Worm (Caenorhabditis elegans) whole organism, young adult: Measurements from ENCODE around the gene irld-61.
A peak's percentile ranks its signal among the peaks of the same experiment; 100 is the strongest.

Experiments used
- B0035.1 ChIP-seq: sonication (generic microtip); optimal IDR thresholded peaks from 2 replicates; lab custom pipeline; 2016; ENCODE audit warnings: missing genetic modification characterization, mild to moderate bottlenecking, missing compliant biosample characterization, missing genotype, missing genetic modification reagents
- C06A6.2 ChIP-seq: fragments of 200-800 bp; sonication (Bioruptor generic); conservative IDR thresholded peaks from 2 replicates; pipeline ENCODE4 v1.3.6; 2022; ENCODE audit warnings: missing genetic modification characterization, missing compliant biosample characterization
- D2030.7 ChIP-seq: fragments of 200-800 bp; sonication (Bioruptor generic); IDR thresholded peaks from 2 replicates; pipeline ENCODE4 v1.3.6; 2022; ENCODE audit warnings: missing genetic modification reagents, missing genetic modification characterization, missing compliant biosample characterization
- F22D6.2 ChIP-seq: sonication (generic microtip); optimal IDR thresholded peaks from 2 replicates; lab custom pipeline; 2016; ENCODE audit warnings: mild to moderate bottlenecking, missing genetic modification characterization, missing compliant biosample characterization
- F23B12.7 ChIP-seq: sonication (generic microtip); optimal IDR thresholded peaks from 2 replicates; lab custom pipeline; 2017; ENCODE audit warnings: missing genetic modification characterization, mild to moderate bottlenecking, missing compliant biosample characterization, antibody characterized with exemption, moderate library complexity; ENCODE audit not compliant: insufficient read depth
- F55B11.4 ChIP-seq: sonication (generic microtip); optimal IDR thresholded peaks from 2 replicates; lab custom pipeline; 2016; ENCODE audit warnings: missing compliant biosample characterization, missing genetic modification characterization, borderline replicate concordance; ENCODE audit not compliant: insufficient read depth
- K12H6.12 ChIP-seq: fragments of 200-800 bp; sonication (Bioruptor generic); optimal IDR thresholded peaks from 2 replicates; lab custom pipeline; 2018; ENCODE audit warnings: mild to moderate bottlenecking, missing genetic modification characterization, missing compliant biosample characterization
- T26A5.8 ChIP-seq: sonication (generic microtip); optimal IDR thresholded peaks from 2 replicates; lab custom pipeline; 2016; ENCODE audit warnings: missing genetic modification characterization, missing compliant biosample characterization
- Y53G8AR.9 ChIP-seq: fragments of 200-800 bp; sonication (Bioruptor generic); conservative IDR thresholded peaks from 2 replicates; pipeline ENCODE4 v1.3.6; 2022; ENCODE audit warnings: missing genetic modification reagents, missing genetic modification characterization, missing compliant biosample characterization
- Y79H2A.3 ChIP-seq: fragments of 200-800 bp; sonication (Bioruptor generic); conservative IDR thresholded peaks from 2 replicates; pipeline ENCODE4 v1.3.6; 2022; ENCODE audit warnings: missing genetic modification reagents, missing genetic modification characterization, missing compliant biosample characterization
- Y95B8A.8 ChIP-seq: fragments of 200-800 bp; sonication (Bioruptor generic); IDR thresholded peaks from 2 replicates; pipeline ENCODE4 v1.3.6; 2022; ENCODE audit warnings: missing genetic modification reagents, missing genetic modification characterization, missing compliant biosample characterization
- aptf-3 ChIP-seq: fragments of 200-800 bp; sonication (Bioruptor generic); IDR thresholded peaks from 2 replicates; pipeline ENCODE4 v1.3.6; 2022; ENCODE audit warnings: missing genetic modification characterization, missing compliant biosample characterization
- bed-2 ChIP-seq: fragments of 200-800 bp; sonication (Bioruptor generic); IDR thresholded peaks from 2 replicates; pipeline ENCODE4 v1.3.6; 2022; ENCODE audit warnings: missing genetic modification reagents, missing genetic modification characterization, missing compliant biosample characterization
- ccch-3 ChIP-seq: fragments of 200-800 bp; sonication (Bioruptor generic); optimal IDR thresholded peaks from 2 replicates; lab custom pipeline; 2018; ENCODE audit warnings: mild to moderate bottlenecking, missing genetic modification characterization, missing compliant biosample characterization
- cebp-1 ChIP-seq, 2 experiments: fragments of 200-800 bp in 1 of 2; sonication (Bioruptor generic) in 1 of 2; sonication (generic microtip) in 1 of 2; IDR thresholded peaks in 1 of 2; optimal IDR thresholded peaks in 1 of 2; 2 replicates each; pipeline versions ENCODE4 v1.3.6 to Lab custom; 2017 to 2022; ENCODE audit warnings: missing compliant biosample characterization in 2 of 2, missing genetic modification characterization in 2 of 2, mild to moderate bottlenecking in 1 of 2, missing genetic modification reagents in 1 of 2, moderate library complexity in 1 of 2
- cebp-2 ChIP-seq: fragments of 200-800 bp; sonication (Bioruptor generic); IDR thresholded peaks from 2 replicates; pipeline ENCODE4 v1.3.6; 2022; ENCODE audit warnings: missing genetic modification characterization, missing compliant biosample characterization
- ceh-79 ChIP-seq: sonication (generic microtip); optimal IDR thresholded peaks from 2 replicates; lab custom pipeline; 2017; ENCODE audit warnings: mild to moderate bottlenecking, missing genetic modification characterization, missing compliant biosample characterization
- ceh-91 ChIP-seq: fragments of 200-800 bp; sonication (Bioruptor generic); IDR thresholded peaks from 2 replicates; pipeline ENCODE4 v1.3.6; 2022; ENCODE audit warnings: missing genetic modification reagents, missing genetic modification characterization, missing compliant biosample characterization
- die-1 ChIP-seq: sonication (generic microtip); optimal IDR thresholded peaks from 2 replicates; lab custom pipeline; 2016; ENCODE audit warnings: missing genotype, mild to moderate bottlenecking, missing genetic modification characterization, missing compliant biosample characterization
- dpff-1 ChIP-seq: sonication (generic microtip); optimal IDR thresholded peaks from 2 replicates; lab custom pipeline; 2017; ENCODE audit warnings: mild to moderate bottlenecking, missing genetic modification characterization, missing compliant biosample characterization
- efl-1 ChIP-seq: fragments of 150-350 bp; optimal IDR thresholded peaks from 2 replicates; lab custom pipeline; 2014; ENCODE audit warnings: missing biosample characterization, missing genetic modification reagents, missing genetic modification characterization
- egl-44 ChIP-seq: fragments of 200-800 bp; sonication (Bioruptor generic); IDR thresholded peaks from 2 replicates; pipeline ENCODE4 v1.3.6; 2022; ENCODE audit warnings: missing genetic modification reagents, missing genetic modification characterization, missing compliant biosample characterization
- egrh-3 ChIP-seq: fragments of 200-800 bp; sonication (Bioruptor generic); IDR thresholded peaks from 2 replicates; pipeline ENCODE4 v1.3.6; 2022; ENCODE audit warnings: missing genetic modification reagents, missing genetic modification characterization, missing compliant biosample characterization
- him-1 ChIP-seq: sonication (generic microtip); optimal IDR thresholded peaks from 2 replicates; lab custom pipeline; 2016; ENCODE audit warnings: missing genotype, missing genetic modification reagents, missing genetic modification characterization, missing compliant biosample characterization
- lag-1 ChIP-seq: fragments of 200-800 bp; sonication (Bioruptor generic); IDR thresholded peaks from 2 replicates; pipeline ENCODE4 v1.3.6; 2022; ENCODE audit warnings: missing genetic modification reagents, missing genetic modification characterization, missing compliant biosample characterization
- lin-26 ChIP-seq: fragments of 200-800 bp; sonication (Bioruptor generic); IDR thresholded peaks from 2 replicates; pipeline ENCODE4 v1.3.6; 2022; ENCODE audit warnings: missing genetic modification reagents, missing genetic modification characterization, missing compliant biosample characterization
- lin-54 ChIP-seq: fragments of 200-800 bp; sonication (Bioruptor generic); optimal IDR thresholded peaks from 2 replicates; lab custom pipeline; 2018; ENCODE audit warnings: mild to moderate bottlenecking, missing genetic modification characterization, missing compliant biosample characterization
- lsy-27 ChIP-seq: sonication (generic microtip); optimal IDR thresholded peaks from 2 replicates; lab custom pipeline; 2017; ENCODE audit warnings: missing genetic modification characterization, mild to moderate bottlenecking, missing compliant biosample characterization, antibody characterized with exemption, missing genotype, borderline replicate concordance; ENCODE audit not compliant: insufficient read depth
- madf-10 ChIP-seq: sonication (generic microtip); optimal IDR thresholded peaks from 2 replicates; lab custom pipeline; 2016; ENCODE audit warnings: mild to moderate bottlenecking, missing genetic modification characterization, missing compliant biosample characterization
- madf-8 ChIP-seq: fragments of 200-800 bp; sonication (Bioruptor generic); conservative IDR thresholded peaks from 2 replicates; pipeline ENCODE4 v1.3.6; 2022; ENCODE audit warnings: missing genetic modification reagents, missing genetic modification characterization, missing compliant biosample characterization
- mcd-1 ChIP-seq: fragments of 200-800 bp; sonication (Bioruptor generic); IDR thresholded peaks from 2 replicates; pipeline ENCODE4 v1.3.6; 2022; ENCODE audit warnings: missing genetic modification reagents, missing genetic modification characterization, missing compliant biosample characterization
- mel-28 ChIP-seq: sonication (generic microtip); optimal IDR thresholded peaks from 2 replicates; lab custom pipeline; 2016; ENCODE audit warnings: borderline replicate concordance, mild to moderate bottlenecking, missing genetic modification characterization, missing compliant biosample characterization
- nfya-1 ChIP-seq: sonication (generic microtip); optimal IDR thresholded peaks from 2 replicates; lab custom pipeline; 2017; ENCODE audit warnings: antibody characterized with exemption, missing compliant biosample characterization, missing genetic modification characterization, borderline replicate concordance; ENCODE audit not compliant: insufficient read depth
- nfya-2 ChIP-seq: fragments of 200-800 bp; sonication (Bioruptor generic); IDR thresholded peaks from 2 replicates; pipeline ENCODE4 v1.3.6; 2022; ENCODE audit warnings: missing genetic modification reagents, missing genetic modification characterization, missing compliant biosample characterization
- nhr-179 ChIP-seq: sonication (generic microtip); optimal IDR thresholded peaks from 2 replicates; lab custom pipeline; 2016; ENCODE audit warnings: mild to moderate bottlenecking, missing genetic modification characterization, missing compliant biosample characterization
- rec-8 ChIP-seq, 2 experiments: sonication (generic microtip); optimal IDR thresholded peaks; 2 replicates each; lab custom pipeline; 2016; ENCODE audit warnings: mild to moderate bottlenecking in 2 of 2, missing genetic modification characterization in 2 of 2, missing genetic modification reagents in 2 of 2, missing genotype in 2 of 2, missing biosample characterization in 1 of 2, missing compliant biosample characterization in 1 of 2, moderate library complexity in 1 of 2
- rpc-1 ChIP-seq, 2 experiments: fragments of 150-350 bp in 1 of 2; sonication (generic microtip) in 1 of 2; optimal IDR thresholded peaks; 2 replicates each; lab custom pipeline; 2014 to 2018; ENCODE audit warnings: missing biosample characterization in 1 of 2, missing genetic modification characterization in 1 of 2, missing genetic modification reagents in 1 of 2, missing genotype in 1 of 2
- snpc-1.3 ChIP-seq: sonication (generic microtip); optimal IDR thresholded peaks from 2 replicates; lab custom pipeline; 2017; ENCODE audit warnings: missing genetic modification characterization, mild to moderate bottlenecking, missing compliant biosample characterization, antibody characterized with exemption, moderate library complexity, missing genotype, missing genetic modification reagents; ENCODE audit not compliant: insufficient read depth
- snpc-4 ChIP-seq, 5 experiments: fragments of 150-350 bp in 1 of 5; sonication (generic microtip) in 4 of 5; optimal IDR thresholded peaks; 2 replicates each; lab custom pipeline; 2014 to 2018; ENCODE audit warnings: missing genetic modification characterization in 5 of 5, missing biosample characterization in 3 of 5, antibody characterized with exemption in 2 of 5, mild to moderate bottlenecking in 2 of 5, missing compliant biosample characterization in 2 of 5, missing genotype in 2 of 5, moderate library complexity in 2 of 5, missing genetic modification reagents in 1 of 5
- somi-1 ChIP-seq: fragments of 200-800 bp; sonication (Bioruptor generic); optimal IDR thresholded peaks from 2 replicates; lab custom pipeline; 2018; ENCODE audit warnings: mild to moderate bottlenecking, missing genetic modification characterization, missing compliant biosample characterization
- tbp1 ChIP-seq: fragments of 200-800 bp; sonication (Bioruptor generic); optimal IDR thresholded peaks from 2 replicates; lab custom pipeline; 2018; ENCODE audit warnings: mild to moderate bottlenecking, missing genetic modification characterization, missing compliant biosample characterization
- unc-130 ChIP-seq: sonication (generic microtip); optimal IDR thresholded peaks from 2 replicates; lab custom pipeline; 2016; ENCODE audit warnings: missing genetic modification reagents, missing genetic modification characterization, missing compliant biosample characterization
- zfh-2 ChIP-seq: fragments of 200-800 bp; sonication (Bioruptor generic); conservative IDR thresholded peaks from 2 replicates; pipeline ENCODE4 v1.3.6; 2022; ENCODE audit warnings: missing genetic modification reagents, missing genetic modification characterization, missing compliant biosample characterization
- zim-3 ChIP-seq: sonication (generic microtip); optimal IDR thresholded peaks from 2 replicates; lab custom pipeline; 2017; ENCODE audit warnings: mild to moderate bottlenecking, missing genetic modification characterization, moderate library complexity, missing compliant biosample characterization
- ztf-6 ChIP-seq: fragments of 200-800 bp; sonication (Bioruptor generic); IDR thresholded peaks from 2 replicates; pipeline ENCODE4 v1.3.6; 2022; ENCODE audit warnings: missing genetic modification reagents, missing genetic modification characterization, missing compliant biosample characterization

The irld-61 gene

ce11 chrIII:12764241-12764640 is at the start of gene irld-61, which contains the start of gene irld-19:
irld-61 (plus strand) TSS chrIII:12764553.
irld-19 (minus strand) TSS chrIII:12764341.
- TF ChIP-seq snpc-1.3 (tag; lab: Kevin White, UChicago) (no peak), tbp1 (GFP tag; lab: Kevin White, UChicago) (no peak), efl-1 (GFP tag; lab: Kevin White, UChicago) (no peak), zim-3 (no peak), him-1 (tag; lab: Kevin White, UChicago) (no peak), rec-8 (tag; optimal IDR thresholded peaks at IDR 0.05; lab: Kevin White, UChicago) (no peak), aptf-3 (GFP tag; lab: Robert Waterston, UW) (no peak), snpc-4 (GFP tag; optimal IDR thresholded peaks at IDR 0.05; lab: Kevin White, UChicago) (no peak), snpc-4 (tag; optimal IDR thresholded peaks at IDR 0.05; lab: Kevin White, UChicago) (no peak), die-1 (no peak), rpc-1 (optimal IDR thresholded peaks at IDR 0.05; lab: Kevin White, UChicago) (no peak), rpc-1 (tag; optimal IDR thresholded peaks at IDR 0.05; lab: Kevin White, UChicago) (no peak), Y95B8A.8 (GFP tag; lab: Robert Waterston, UW) (no peak), lin-54 (GFP tag; lab: Kevin White, UChicago) (no peak), unc-130 (GFP tag; lab: Kevin White, UChicago) (no peak), lag-1 (no peak), Y53G8AR.9 (no peak)

- TF ChIP-seq F22D6.2: no peak
- TF ChIP-seq nhr-179 (tag; lab: Kevin White, UChicago): no peak
- TF ChIP-seq Y95B8A.8 (GFP tag; lab: Robert Waterston, UW): no peak
- no peak for TF ChIP-seq madf-8
- TF ChIP-seq mel-28 (tag; lab: Kevin White, UChicago): no peak
- no peak for TF ChIP-seq F23B12.7
- TF ChIP-seq B0035.1 (tag; lab: Kevin White, UChicago): no peak
- no peak for TF ChIP-seq ztf-6 (GFP tag; lab: Robert Waterston, UW)
- no peak for TF ChIP-seq cebp-2 (GFP tag; lab: Robert Waterston, UW)
- TF ChIP-seq madf-10: no peak
- TF ChIP-seq zfh-2 (GFP tag; lab: Robert Waterston, UW): peak; percentile 81
- no peak for TF ChIP-seq mcd-1
- TF ChIP-seq egrh-3 (GFP tag; lab: Robert Waterston, UW): peak; percentile 54; the same call in 1 of the 2 replicates
- TF ChIP-seq nfya-2 (GFP tag; lab: Robert Waterston, UW): no peak
- no peak for TF ChIP-seq D2030.7 (GFP tag; lab: Robert Waterston, UW)
- TF ChIP-seq zim-3: no peak
- TF ChIP-seq C06A6.2 (GFP tag; lab: Robert Waterston, UW): no peak
- TF ChIP-seq lin-26 (GFP tag; lab: Robert Waterston, UW): peak; percentile 35; the same call in 1 of the 2 replicates
- TF ChIP-seq F55B11.4: no peak
- TF ChIP-seq cebp-1 (GFP tag; IDR thresholded peaks at IDR 0.05; lab: Robert Waterston, UW): no peak
- TF ChIP-seq cebp-1 (tag; optimal IDR thresholded peaks at IDR 0.05; lab: Kevin White, UChicago): no peak
- no peak for TF ChIP-seq somi-1
- TF ChIP-seq Y79H2A.3 (GFP tag; lab: Robert Waterston, UW): no peak
Observed at ce11 chrIII:12728149-12728548, 36.2 kb upstream of the irld-61 start.

DNA sequence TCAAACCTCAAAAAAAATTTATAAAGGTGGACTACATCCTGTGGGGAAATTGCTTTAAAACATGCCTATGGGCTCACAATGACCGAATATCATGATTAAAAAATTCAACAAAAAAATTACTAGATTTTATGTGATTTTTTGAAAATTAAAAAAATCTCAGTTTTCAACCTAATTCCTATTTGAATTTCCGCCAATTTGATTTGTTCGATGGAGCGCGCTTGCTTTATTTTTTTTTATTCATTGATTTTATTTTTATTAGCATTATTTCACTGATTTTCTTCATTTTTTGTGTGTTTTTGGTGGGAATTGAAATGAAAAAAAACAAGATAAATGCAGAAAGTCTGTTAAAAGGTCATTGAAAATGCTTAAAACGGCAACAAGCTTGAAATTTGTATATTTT is 25.4 kb upstream of the irld-61 start:
- TF ChIP-seq nfya-1 (tag; lab: Kevin White, UChicago) (no peak), egl-44 (GFP tag; lab: Robert Waterston, UW) (no peak), T26A5.8 (tag; lab: Kevin White, UChicago) (no peak), dpff-1 (tag; lab: Kevin White, UChicago) (no peak), ccch-3 (GFP tag; lab: Kevin White, UChicago) (no peak), ceh-79 (tag; lab: Kevin White, UChicago) (no peak), K12H6.12 (tag; lab: Kevin White, UChicago) (no peak), cebp-1 (GFP tag; IDR thresholded peaks at IDR 0.05; lab: Robert Waterston, UW) (no peak), cebp-1 (tag; optimal IDR thresholded peaks at IDR 0.05; lab: Kevin White, UChicago) (no peak), ceh-91 (no peak), F22D6.2 (no peak), lsy-27 (tag; lab: Kevin White, UChicago) (no peak), bed-2 (GFP tag; lab: Robert Waterston, UW) (no peak)
